Worm (Caenorhabditis elegans): Measurements from ENCODE around the gene acer-1.
A peak's percentile ranks its signal among the peaks of the same experiment; 100 is the strongest.

Gene acer-1

DNA sequence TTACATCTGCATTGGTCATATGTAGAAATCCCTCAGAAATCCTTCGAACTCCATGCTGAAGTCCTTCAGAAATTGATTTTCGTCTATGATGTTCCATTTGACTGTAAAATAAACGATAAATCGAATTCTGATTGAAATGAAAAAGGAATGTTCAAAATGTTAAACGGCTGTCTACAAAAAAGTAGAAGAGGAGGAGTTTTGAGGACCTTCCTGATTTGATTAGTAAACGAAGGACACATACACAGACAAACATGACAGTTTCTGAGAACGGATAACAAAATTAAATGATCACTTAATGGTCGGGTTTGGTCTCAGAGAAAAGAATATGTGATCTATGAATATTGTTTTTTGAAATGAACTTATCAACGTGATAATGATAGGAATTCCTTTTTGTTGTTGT is 13.2 kb downstream of the acer-1 start, which contains the start of gene slc-36.5:
Gene slc-36.5 (minus strand): TSS at position 101 of the 400 bp plus-strand sequence.
- TF ChIP-seq ZK546.5 (tag; optimal IDR thresholded peaks at IDR 0.05), result no peak
- TF ChIP-seq R02D3.7 (tag; optimal IDR thresholded peaks at IDR 0.05), result no peak
- no peak for TF ChIP-seq ceh-9 (tag; optimal IDR thresholded peaks at IDR 0.05)
- TF ChIP-seq nhr-77 (tag; optimal IDR thresholded peaks at IDR 0.05), result no peak
- no peak for TF ChIP-seq elt-1 (tag; optimal IDR thresholded peaks at IDR 0.05)
- TF ChIP-seq ceh-28 (tag; optimal IDR thresholded peaks at IDR 0.05), result no peak
- TF ChIP-seq nfya-1 (tag; optimal IDR thresholded peaks at IDR 0.05; ENCODE audit: insufficient read depth), result no peak
- TF ChIP-seq aly-2 (tag; optimal IDR thresholded peaks at IDR 0.05), result no peak
- no peak for TF ChIP-seq fos-1 (tag; optimal IDR thresholded peaks at IDR 0.05)
- TF ChIP-seq unc-62 (GFP tag; optimal IDR thresholded peaks at IDR 0.05), result no peak
- no peak for TF ChIP-seq tbx-2 (tag; optimal IDR thresholded peaks at IDR 0.05)
- no peak for TF ChIP-seq jun-1 (tag; optimal IDR thresholded peaks at IDR 0.05)
- no peak for TF ChIP-seq nhr-237 (tag; optimal IDR thresholded peaks at IDR 0.05)
- TF ChIP-seq fkh-2 (tag; optimal IDR thresholded peaks at IDR 0.05), result no peak
- TF ChIP-seq nhr-23 (tag; optimal IDR thresholded peaks at IDR 0.05), result no peak
- no peak for TF ChIP-seq fkh-10 (GFP tag; optimal IDR thresholded peaks at IDR 0.05)

DNA sequence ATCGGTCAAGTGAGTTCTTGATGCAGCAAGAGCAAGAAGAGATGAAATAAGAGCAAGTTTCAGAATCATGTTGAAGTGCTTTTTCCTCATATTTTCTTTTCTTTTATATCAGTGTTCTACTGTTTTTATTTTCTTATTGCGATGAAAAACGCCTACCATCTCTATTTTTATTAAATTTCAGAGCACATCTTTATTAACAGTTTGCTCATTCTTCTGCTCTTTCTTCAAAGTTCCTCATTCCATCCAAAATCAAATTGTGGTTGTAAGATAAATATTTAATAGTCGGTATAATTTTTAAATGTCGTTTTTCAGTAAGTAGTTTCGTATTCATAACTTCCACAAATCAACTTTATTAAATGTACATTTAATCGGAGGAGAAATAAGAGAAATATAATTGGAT is 17.7 kb downstream of the acer-1 start, which contains the start of gene C44B7.5:
Gene C44B7.5 (minus strand): TSS at position 101 of the 400 bp plus-strand sequence.
- TF ChIP-seq sea-2 (GFP tag; optimal IDR thresholded peaks at IDR 0.05) (no peak), fkh-10 (GFP tag; optimal IDR thresholded peaks at IDR 0.05) (no peak), unc-39 (tag; optimal IDR thresholded peaks at IDR 0.05) (no peak), elt-3 (tag; optimal IDR thresholded peaks at IDR 0.05) (no peak), nhr-23 (tag; optimal IDR thresholded peaks at IDR 0.05) (no peak), egl-27 (tag; optimal IDR thresholded peaks at IDR 0.05) (no peak), ztf-4 (tag; optimal IDR thresholded peaks at IDR 0.05) (no peak), nhr-43 (tag; optimal IDR thresholded peaks at IDR 0.05; ENCODE audit: poor library complexity, severe bottlenecking) (no peak), ceh-82 (tag; optimal IDR thresholded peaks at IDR 0.05) (no peak), nhr-77 (tag; optimal IDR thresholded peaks at IDR 0.05) (no peak), fos-1 (tag; optimal IDR thresholded peaks at IDR 0.05) (no peak), nfya-1 (tag; optimal IDR thresholded peaks at IDR 0.05; ENCODE audit: insufficient read depth) (no peak), aly-2 (tag; optimal IDR thresholded peaks at IDR 0.05) (no peak), unc-62 (GFP tag; optimal IDR thresholded peaks at IDR 0.05) (no peak), zag-1 (tag; optimal IDR thresholded peaks at IDR 0.05) (no peak), nhr-12 (tag; optimal IDR thresholded peaks at IDR 0.05) (no peak)

DNA sequence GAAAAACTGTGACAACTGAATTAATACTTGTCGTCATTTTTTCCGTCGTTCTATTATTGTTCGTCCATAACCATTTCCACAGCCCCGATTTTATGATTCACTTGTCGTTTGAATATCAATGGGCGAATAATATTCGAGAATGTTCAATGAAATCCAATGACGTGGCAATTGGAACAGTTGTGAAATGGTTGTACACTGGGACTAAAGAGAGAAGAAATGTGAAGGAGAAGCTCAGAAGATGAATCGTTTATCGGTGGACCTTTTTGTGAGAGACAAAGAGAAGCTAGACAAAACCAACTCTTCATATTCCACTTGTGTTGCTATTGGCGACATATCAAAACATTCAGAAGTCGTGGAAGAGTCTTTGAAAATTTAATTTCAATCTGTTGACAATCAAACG is 19.4 kb downstream of the acer-1 start, which contains the start of gene clhm-1:
Gene clhm-1 (minus strand): TSS at position 207 of the 400 bp plus-strand sequence.
- no peak for TF ChIP-seq elt-2 (tag; optimal IDR thresholded peaks at IDR 0.05)
- peak; percentile 17 for TF ChIP-seq nfya-1 (tag; optimal IDR thresholded peaks at IDR 0.05; ENCODE audit: insufficient read depth)

DNA sequence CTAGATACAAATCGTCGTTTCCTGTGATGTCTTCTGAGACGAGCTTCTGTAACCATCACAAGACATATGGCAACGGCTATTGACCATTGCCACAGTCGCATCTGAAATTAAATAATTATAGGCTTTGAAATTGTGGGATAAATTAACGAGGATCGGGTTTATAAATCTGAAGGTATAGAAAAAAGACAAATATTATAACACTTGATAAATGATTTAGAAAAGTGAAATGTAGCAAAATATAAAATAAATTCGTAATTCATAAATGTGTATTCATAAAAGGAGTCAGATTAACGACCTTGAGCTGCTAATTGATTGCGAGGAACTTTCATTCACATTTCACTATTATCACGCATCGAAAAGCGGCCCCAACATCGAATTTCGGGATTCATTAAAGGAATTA is 26.5 kb downstream of the acer-1 start, which contains the start of gene aff-1:
Gene aff-1 (minus strand): TSS at position 101 of the 400 bp plus-strand sequence.
- TF ChIP-seq fkh-10 (GFP tag; optimal IDR thresholded peaks at IDR 0.05) (no peak), lsy-12 (tag; optimal IDR thresholded peaks at IDR 0.05) (no peak), fkh-2 (tag; optimal IDR thresholded peaks at IDR 0.05) (no peak), nhr-23 (tag; optimal IDR thresholded peaks at IDR 0.05) (no peak), nhr-76 (tag; optimal IDR thresholded peaks at IDR 0.05) (no peak), ztf-4 (tag; optimal IDR thresholded peaks at IDR 0.05) (no peak), skn-1 (tag; optimal IDR thresholded peaks at IDR 0.05) (no peak), elt-1 (tag; optimal IDR thresholded peaks at IDR 0.05) (no peak), ceh-16 (tag; optimal IDR thresholded peaks at IDR 0.05) (no peak), ceh-82 (tag; optimal IDR thresholded peaks at IDR 0.05) (no peak), zag-1 (tag; optimal IDR thresholded peaks at IDR 0.05) (no peak), elt-3 (tag; optimal IDR thresholded peaks at IDR 0.05) (no peak), elt-2 (tag; optimal IDR thresholded peaks at IDR 0.05) (no peak), egl-27 (tag; optimal IDR thresholded peaks at IDR 0.05) (no peak), jun-1 (tag; optimal IDR thresholded peaks at IDR 0.05) (no peak), unc-62 (GFP tag; optimal IDR thresholded peaks at IDR 0.05) (no peak)

DNA sequence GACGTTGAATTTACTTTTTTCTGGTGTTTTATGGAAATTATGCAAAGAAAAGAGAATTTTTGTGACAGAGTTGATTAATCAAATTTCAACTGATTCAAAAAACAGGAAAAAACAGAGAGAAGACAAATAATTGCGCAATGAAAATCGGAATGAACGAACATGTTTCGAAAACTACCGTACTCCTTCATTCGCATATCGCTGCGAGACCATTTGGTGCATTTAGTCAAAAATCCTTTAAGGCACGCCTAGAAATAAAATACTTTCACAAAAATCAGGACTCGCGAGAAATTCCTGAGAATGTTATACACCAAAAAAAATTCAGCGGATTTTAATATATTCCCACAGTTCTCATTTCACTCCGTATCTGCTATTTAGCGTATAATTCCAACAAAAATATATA is 30.2 kb downstream of the acer-1 start:
- TF ChIP-seq ceh-16 (tag; optimal IDR thresholded peaks at IDR 0.05) (no peak), ZK546.5 (tag; optimal IDR thresholded peaks at IDR 0.05) (no peak), lin-15B (tag; optimal IDR thresholded peaks at IDR 0.05) (no peak), snpc-4 (tag; optimal IDR thresholded peaks at IDR 0.05) (no peak), egl-5 (tag; optimal IDR thresholded peaks at IDR 0.05) (no peak), sea-2 (GFP tag; optimal IDR thresholded peaks at IDR 0.05) (no peak), nhr-43 (tag; optimal IDR thresholded peaks at IDR 0.05; ENCODE audit: poor library complexity, severe bottlenecking) (no peak), unc-62 (GFP tag; optimal IDR thresholded peaks at IDR 0.05) (no peak), unc-39 (tag; optimal IDR thresholded peaks at IDR 0.05) (no peak), eor-1 (tag; optimal IDR thresholded peaks at IDR 0.05) (no peak)

Data from whole organism, L3 larva.